Worm (Caenorhabditis elegans) whole organism, dauer: Measurements from ENCODE around the gene Y38E10A.9.

Source experiments
- unc-62 ChIP-seq: sonication (generic microtip); optimal IDR thresholded peaks from 2 replicates; lab custom pipeline; 2017; ENCODE audit warnings: missing biosample characterization, missing genetic modification reagents, missing genetic modification characterization

The Y38E10A.9 gene

ce11 chrII:12608653-12609052, at the start of gene Y38E10A.9:
Gene Y38E10A.9, plus strand, starts transcription at chrII:12608953.
- no peak for TF ChIP-seq unc-62 (GFP tag; lab: Kevin White, UChicago)

ce11 chrII:12560210-12560609, 48.5 kb upstream of the Y38E10A.9 start, which contains the start of gene F49C5.12:
Gene F49C5.12, minus strand, starts transcription at chrII:12560310.
- no peak for TF ChIP-seq unc-62 (GFP tag; lab: Kevin White, UChicago)

- no peak for TF ChIP-seq unc-62 (GFP tag; lab: Kevin White, UChicago)
Measured at ce11 chrII:12565851-12566250, 42.9 kb upstream of the Y38E10A.9 start, which contains the start of gene F49C5.7. Gene F49C5.7, plus strand, starts transcription at chrII:12566151.

- no peak for TF ChIP-seq unc-62 (GFP tag; lab: Kevin White, UChicago)
Measured at ce11 chrII:12570523-12570922, 38.2 kb upstream of the Y38E10A.9 start, which contains the start of gene Y38E10A.1. Gene Y38E10A.1, minus strand, starts transcription at chrII:12570623.

- TF ChIP-seq unc-62 (GFP tag; lab: Kevin White, UChicago), result no peak
Measured at ce11 chrII:12572760-12573159, 36.0 kb upstream of the Y38E10A.9 start, which contains the start of gene Y38E10A.35. Gene Y38E10A.35, minus strand, starts transcription at chrII:12572860.

- TF ChIP-seq unc-62 (GFP tag; lab: Kevin White, UChicago), result no peak
Measured at ce11 chrII:12573541-12573940, 35.2 kb upstream of the Y38E10A.9 start, which contains the start of gene Y38E10A.2. Gene Y38E10A.2, minus strand, starts transcription at chrII:12573641.

ce11 chrII:12574668-12575067, 34.1 kb upstream of the Y38E10A.9 start, which contains the start of gene Y38E10A.3:
Gene Y38E10A.3, minus strand, starts transcription at chrII:12574768.
- no peak for TF ChIP-seq unc-62 (GFP tag; lab: Kevin White, UChicago)

ce11 chrII:12577754-12578153, 31.0 kb upstream of the Y38E10A.9 start, which contains the start of gene clec-8:
Gene clec-8, minus strand, starts transcription at chrII:12578061.
- TF ChIP-seq unc-62 (GFP tag; lab: Kevin White, UChicago), result no peak

- no peak for TF ChIP-seq unc-62 (GFP tag; lab: Kevin White, UChicago)
Measured at ce11 chrII:12580952-12581351, 27.8 kb upstream of the Y38E10A.9 start, which contains the start of gene clec-4. Gene clec-4, minus strand, starts transcription at chrII:12581113.

ce11 chrII:12603667-12604621, 4.8 kb upstream of the Y38E10A.9 start, which contains the start of the genes ceh-100 and lips-15:
Gene ceh-100, minus strand, starts transcription at chrII:12603680.
Gene lips-15, plus strand, starts transcription at chrII:12604386.
- TF ChIP-seq unc-62 (GFP tag; lab: Kevin White, UChicago), result no peak

ce11 chrII:12606108-12606507, 2.6 kb upstream of the Y38E10A.9 start:
- no peak for TF ChIP-seq unc-62 (GFP tag; lab: Kevin White, UChicago)

ce11 chrII:12606900-12607299, 1.9 kb upstream of the Y38E10A.9 start, which contains the start of gene Y38E10A.8:
Gene Y38E10A.8, plus strand, starts transcription at chrII:12607200.
- no peak for TF ChIP-seq unc-62 (GFP tag; lab: Kevin White, UChicago)

- no peak for TF ChIP-seq unc-62 (GFP tag; lab: Kevin White, UChicago)
Measured at ce11 chrII:12612218-12612617, 3.5 kb downstream of the Y38E10A.9 start, which contains the start of gene nspe-4. Gene nspe-4, plus strand, starts transcription at chrII:12612518.

- TF ChIP-seq unc-62 (GFP tag; lab: Kevin White, UChicago), result no peak
Measured at ce11 chrII:12615413-12615812, 6.7 kb downstream of the Y38E10A.9 start.

- TF ChIP-seq unc-62 (GFP tag; lab: Kevin White, UChicago), result no peak
Measured at ce11 chrII:12616081-12616480, 7.3 kb downstream of the Y38E10A.9 start, which contains the start of gene nspe-6. Gene nspe-6, minus strand, starts transcription at chrII:12616181.

ce11 chrII:12617586-12617985, 8.8 kb downstream of the Y38E10A.9 start, which contains the start of gene nspe-3:
Gene nspe-3, plus strand, starts transcription at chrII:12617886.
- TF ChIP-seq unc-62 (GFP tag; lab: Kevin White, UChicago), result no peak
